Worm (Caenorhabditis elegans): ENCODE measurements around the gene F58F6.5.

- TF ChIP-seq ama-1 (optimal IDR thresholded peaks at IDR 0.05) (no peak), ama-1 (GFP tag; optimal IDR thresholded peaks at IDR 0.05) (no peak), sea-2 (GFP tag; IDR thresholded peaks at IDR 0.05) (no peak), F57A8.1 (GFP tag; optimal IDR thresholded peaks at IDR 0.05) (no peak), Y53F4B.3 (GFP tag; IDR thresholded peaks at IDR 0.05) (no peak), akir-1 (GFP tag; optimal IDR thresholded peaks at IDR 0.05) (no peak), pbrm-1 (GFP tag; IDR thresholded peaks at IDR 0.05) (no peak), repo-1 (tag; optimal IDR thresholded peaks at IDR 0.05) (no peak), xnd-1 (tag; optimal IDR thresholded peaks at IDR 0.05) (no peak), mxl-1 (tag; optimal IDR thresholded peaks at IDR 0.05) (no peak), hrde-1 (tag; optimal IDR thresholded peaks at IDR 0.05; ENCODE audit: borderline replicate concordance) (no peak), efl-1 (GFP tag; optimal IDR thresholded peaks at IDR 0.05) (no peak), ZK185.1 (tag; optimal IDR thresholded peaks at IDR 0.05; ENCODE audit: poor library complexity, severe bottlenecking) (no peak), madf-10 (tag; optimal IDR thresholded peaks at IDR 0.05) (no peak)
These were observed 11.7 kb downstream of the F58F6.5 start, which contains the start of gene col-104 for ce11 chrIV:1355147-1355546.

Measured in whole organism, young adult.